Fruit fly (Drosophila melanogaster): ENCODE results near the gene Hsp27.

DNA sequence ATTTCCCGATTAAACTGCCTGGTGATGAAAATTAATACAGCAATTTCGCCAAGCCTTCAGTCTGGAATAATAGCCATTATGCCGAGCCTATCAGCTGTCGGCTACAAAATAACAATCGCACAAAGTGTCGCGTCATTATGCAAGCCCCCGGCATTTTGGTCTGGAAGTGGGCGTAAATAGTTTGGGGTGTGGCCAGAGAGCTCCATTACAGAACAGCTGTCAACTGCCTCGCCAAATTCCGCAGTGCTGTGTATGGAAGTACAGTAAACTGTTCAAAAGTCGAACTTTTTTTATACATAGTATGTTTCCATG, 36.9 kb downstream of the Hsp27 start:
- TF ChIP-seq Hr96 (GFP tag; optimal IDR thresholded peaks at IDR 0.05) (no peak), kay (GFP tag; ENCODE audit: borderline replicate concordance) (no peak), toe (GFP tag; optimal IDR thresholded peaks at IDR 0.05) (no peak), Mnt (GFP tag; optimal IDR thresholded peaks at IDR 0.05) (no peak), CG5204 (GFP tag; optimal IDR thresholded peaks at IDR 0.05) (no peak), CG12768 (GFP tag; optimal IDR thresholded peaks at IDR 0.05) (no peak)
